Worm (Caenorhabditis elegans) whole organism, L3 larva: Measurements from ENCODE around the gene dsl-6.
A peak's percentile ranks its signal among the peaks of the same experiment; 100 is the strongest.

Experiments
- R02D3.7 ChIP-seq: fragments of 150-350 bp; optimal IDR thresholded peaks from 2 replicates; lab custom pipeline; 2014; ENCODE audit warnings: missing biosample characterization, missing genetic modification characterization
- ZK546.5 ChIP-seq: sonication (generic microtip); optimal IDR thresholded peaks from 2 replicates; lab custom pipeline; 2017; ENCODE audit warnings: missing biosample characterization, missing genetic modification characterization
- ama-1 ChIP-seq: fragments of 150-350 bp; optimal IDR thresholded peaks from 2 replicates; lab custom pipeline; 2018
- ceh-16 ChIP-seq: sonication (generic microtip); optimal IDR thresholded peaks from 2 replicates; lab custom pipeline; 2017; ENCODE audit warnings: missing biosample characterization, missing genetic modification characterization
- ceh-28 ChIP-seq: fragments of 150-350 bp; optimal IDR thresholded peaks from 2 replicates; lab custom pipeline; 2014; ENCODE audit warnings: missing biosample characterization, missing genetic modification reagents, missing genetic modification characterization
- ceh-82 ChIP-seq: fragments of 150-350 bp; optimal IDR thresholded peaks from 2 replicates; lab custom pipeline; 2014; ENCODE audit warnings: missing biosample characterization, missing genetic modification characterization
- daf-12 ChIP-seq: fragments of 150-350 bp; optimal IDR thresholded peaks from 2 replicates; lab custom pipeline; 2014; ENCODE audit warnings: missing biosample characterization, missing genetic modification reagents, missing genetic modification characterization
- egl-27 ChIP-seq: sonication (generic microtip); optimal IDR thresholded peaks from 4 replicates; lab custom pipeline; 2017; ENCODE audit warnings: missing biosample characterization, missing genetic modification reagents, missing genetic modification characterization
- egl-5 ChIP-seq: fragments of 150-350 bp; optimal IDR thresholded peaks from 2 replicates; lab custom pipeline; 2017; ENCODE audit warnings: missing biosample characterization, missing genetic modification reagents, missing genetic modification characterization, inconsistent platforms
- fkh-10 ChIP-seq: sonication (generic microtip); optimal IDR thresholded peaks from 2 replicates; lab custom pipeline; 2017; ENCODE audit warnings: missing biosample characterization, missing genetic modification reagents, missing genetic modification characterization
- fkh-2 ChIP-seq: fragments of 150-350 bp; optimal IDR thresholded peaks from 2 replicates; lab custom pipeline; 2014; ENCODE audit warnings: missing biosample characterization, missing genetic modification reagents, missing genetic modification characterization
- hmg-11 ChIP-seq: sonication (generic microtip); optimal IDR thresholded peaks from 2 replicates; lab custom pipeline; 2016; ENCODE audit warnings: missing genetic modification characterization, missing compliant biosample characterization
- lin-15B ChIP-seq: fragments of 150-350 bp; optimal IDR thresholded peaks from 2 replicates; lab custom pipeline; 2014; ENCODE audit warnings: missing biosample characterization, missing genetic modification characterization
- lin-39 ChIP-seq: fragments of 150-350 bp; optimal IDR thresholded peaks from 2 replicates; lab custom pipeline; 2018; ENCODE audit warnings: missing biosample characterization, missing genetic modification reagents, missing genetic modification characterization
- lsy-12 ChIP-seq: sonication (generic microtip); optimal IDR thresholded peaks from 2 replicates; lab custom pipeline; 2016; ENCODE audit warnings: mild to moderate bottlenecking, missing genetic modification characterization, missing compliant biosample characterization
- mdl-1 ChIP-seq: fragments of 150-350 bp; optimal IDR thresholded peaks from 2 replicates; lab custom pipeline; 2014; ENCODE audit warnings: missing biosample characterization, missing genetic modification characterization
- mml-1 ChIP-seq: fragments of 150-350 bp; sonication (generic microtip); optimal IDR thresholded peaks from 3 replicates; lab custom pipeline; 2014; ENCODE audit warnings: missing biosample characterization, missing genetic modification characterization
- nfya-1 ChIP-seq: sonication (generic microtip); optimal IDR thresholded peaks from 2 replicates; lab custom pipeline; 2017; ENCODE audit warnings: missing genetic modification characterization, mild to moderate bottlenecking, missing compliant biosample characterization, antibody characterized with exemption, moderate library complexity; ENCODE audit not compliant: insufficient read depth
- nhr-11 ChIP-seq: fragments of 150-350 bp; optimal IDR thresholded peaks from 2 replicates; lab custom pipeline; 2014; ENCODE audit warnings: missing biosample characterization, missing genetic modification characterization
- nhr-12 ChIP-seq: fragments of 150-350 bp; optimal IDR thresholded peaks from 2 replicates; lab custom pipeline; 2014; ENCODE audit warnings: missing biosample characterization, missing genetic modification characterization
- nhr-23 ChIP-seq: fragments of 150-350 bp; optimal IDR thresholded peaks from 2 replicates; lab custom pipeline; 2014; ENCODE audit warnings: missing biosample characterization, missing genetic modification reagents, missing genetic modification characterization
- nhr-25 ChIP-seq: sonication (generic microtip); optimal IDR thresholded peaks from 2 replicates; lab custom pipeline; 2017; ENCODE audit warnings: missing biosample characterization, missing genetic modification characterization
- nhr-67 ChIP-seq: fragments of 150-350 bp; optimal IDR thresholded peaks from 2 replicates; lab custom pipeline; 2014; ENCODE audit warnings: missing biosample characterization, missing genetic modification characterization
- nhr-76 ChIP-seq: fragments of 150-350 bp; sonication (generic microtip); optimal IDR thresholded peaks from 5 replicates; lab custom pipeline; 2014; ENCODE audit warnings: missing biosample characterization, missing genetic modification characterization
- pha-4 ChIP-seq: fragments of 150-350 bp; optimal IDR thresholded peaks from 2 replicates; lab custom pipeline; 2014; ENCODE audit warnings: missing biosample characterization, missing genetic modification reagents, missing genetic modification characterization
- pqm-1 ChIP-seq: fragments of 150-350 bp; optimal IDR thresholded peaks from 2 replicates; lab custom pipeline; 2017; ENCODE audit warnings: missing biosample characterization, missing genetic modification characterization, inconsistent platforms
- sea-2 ChIP-seq: fragments of 150-350 bp; sonication (generic microtip); optimal IDR thresholded peaks from 4 replicates; lab custom pipeline; 2014; ENCODE audit warnings: missing biosample characterization, missing genetic modification reagents, missing genetic modification characterization
- snpc-4 ChIP-seq: fragments of 150-350 bp; optimal IDR thresholded peaks from 2 replicates; lab custom pipeline; 2014; ENCODE audit warnings: missing biosample characterization, missing genetic modification characterization
- tbx-2 ChIP-seq: sonication (generic microtip); optimal IDR thresholded peaks from 2 replicates; lab custom pipeline; 2016; ENCODE audit warnings: mild to moderate bottlenecking, missing genetic modification characterization, missing compliant biosample characterization
- unc-39 ChIP-seq: sonication (generic microtip); optimal IDR thresholded peaks from 4 replicates; lab custom pipeline; 2017; ENCODE audit warnings: missing biosample characterization, missing genetic modification characterization
- zag-1 ChIP-seq: fragments of 150-350 bp; optimal IDR thresholded peaks from 2 replicates; lab custom pipeline; 2014; ENCODE audit warnings: missing biosample characterization, missing genetic modification characterization
- ztf-11 ChIP-seq: fragments of 150-350 bp; optimal IDR thresholded peaks from 2 replicates; lab custom pipeline; 2014; ENCODE audit warnings: missing biosample characterization, missing genetic modification characterization
- ztf-4 ChIP-seq: fragments of 150-350 bp; optimal IDR thresholded peaks from 2 replicates; lab custom pipeline; 2014; ENCODE audit warnings: missing biosample characterization, missing genetic modification characterization

dsl-6 gene

ce11 chrIV:11406744-11407690 is 8.9 kb upstream of the dsl-6 start, which contains the start of the genes his-63 and his-64:
Gene his-63, minus strand, starts transcription at chrIV:11406861.
Gene his-64, plus strand, starts transcription at chrIV:11407116.
- peak; percentile 23 for TF ChIP-seq nhr-25
- TF ChIP-seq, all 47 proteins: peak for 1; not testable (repeated sequence) for 46

DNA sequence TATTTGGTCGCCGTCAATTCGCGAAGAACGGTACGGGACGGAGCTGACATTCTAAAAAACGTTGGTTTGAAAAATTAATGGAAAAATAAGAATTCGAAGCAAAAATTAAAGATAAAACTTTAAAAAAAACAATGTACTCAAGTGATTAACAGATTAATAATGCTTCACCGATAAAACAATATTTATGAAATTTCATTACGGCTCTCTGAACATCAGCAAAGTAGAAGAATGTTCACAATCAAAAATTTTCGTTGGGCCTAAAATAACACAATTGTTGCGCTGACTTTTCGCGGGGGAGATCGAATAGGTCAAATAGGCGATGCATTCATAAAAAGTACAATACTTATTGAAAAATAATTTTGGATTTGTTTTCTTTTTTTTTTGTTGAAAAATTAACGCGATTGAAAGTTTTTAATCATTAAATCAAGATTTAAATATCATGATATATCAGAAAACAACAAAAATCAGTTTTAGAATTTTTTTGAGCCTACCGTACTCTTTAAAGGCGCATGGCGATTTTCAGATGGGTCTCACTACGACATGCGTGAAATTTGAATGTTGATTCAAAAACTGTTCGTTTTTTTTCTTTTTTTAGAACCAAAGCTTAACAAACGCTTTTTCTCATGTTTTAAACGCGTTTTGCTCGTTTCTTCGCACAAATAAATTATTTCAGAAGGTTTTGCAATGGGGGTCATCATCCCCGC is 5.3 kb upstream of the dsl-6 start, which contains the start of the genes memi-3 and cyp-31A2:
TSS of gene memi-3 (minus strand) at position 51 of the 704 bp plus-strand sequence.
TSS of gene cyp-31A2 (plus strand) at position 674 of the 704 bp plus-strand sequence.
- TF ChIP-seq egl-5 (tag; lab: Kevin White, UChicago) (no peak), ceh-82 (tag; lab: Kevin White, UChicago) (no peak), ZK546.5 (tag; lab: Kevin White, UChicago) (no peak), unc-39 (tag; lab: Kevin White, UChicago) (no peak), lin-15B (no peak), fkh-10 (GFP tag; lab: Kevin White, UChicago) (no peak), lin-39 (no peak)
- TF ChIP-seq, all 47 proteins: peak for 0

DNA sequence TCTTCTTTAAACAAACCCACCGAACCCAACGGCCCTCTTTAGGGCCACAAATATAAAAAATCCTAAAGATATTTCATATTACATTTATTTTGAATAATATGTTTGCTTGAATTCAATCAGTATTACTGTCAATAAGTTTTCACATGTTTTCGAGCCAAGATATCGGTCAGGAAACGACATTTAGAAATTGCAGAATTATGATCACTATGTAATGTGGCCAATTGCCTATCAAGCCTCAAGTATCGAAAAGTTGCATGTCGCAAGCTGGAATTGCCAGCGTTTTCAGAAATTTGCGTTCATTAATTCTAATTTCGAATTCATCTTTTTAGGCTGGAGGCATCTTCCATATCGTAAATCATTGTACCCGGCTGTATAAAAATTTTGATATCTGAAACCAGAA is 3.4 kb upstream of the dsl-6 start:
- TF ChIP-seq ZK546.5 (tag; lab: Kevin White, UChicago) (no peak), ztf-11 (tag; lab: Kevin White, UChicago) (no peak), fkh-10 (GFP tag; lab: Kevin White, UChicago) (no peak), daf-12 (no peak)

DNA sequence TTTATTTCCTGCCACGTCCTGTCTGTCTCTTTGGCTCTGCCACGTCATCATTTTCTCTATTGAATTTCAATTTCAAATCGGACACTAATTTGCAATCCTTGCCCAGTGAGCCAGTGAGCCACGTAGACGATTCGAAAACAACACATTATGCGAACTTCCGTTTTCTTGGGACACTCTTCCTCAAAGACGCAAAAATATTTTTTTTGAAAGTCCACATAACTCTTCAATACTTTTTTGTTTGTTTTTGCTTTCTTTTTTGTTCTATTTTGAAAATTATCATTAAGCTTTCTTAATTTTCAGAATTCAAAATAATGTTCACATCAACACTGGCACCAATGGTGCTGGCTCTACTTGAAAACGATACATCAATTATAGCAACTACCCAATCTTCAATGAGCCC is 3.9 kb downstream of the dsl-6 start, which contains the start of gene tag-89:
TSS of gene tag-89 (plus strand) at position 301 of the 400 bp plus-strand sequence.
- TF ChIP-seq nhr-67 (tag; lab: Kevin White, UChicago): no peak
- no peak for TF ChIP-seq zag-1 (tag; lab: Kevin White, UChicago)
- no peak for TF ChIP-seq ceh-16 (tag; lab: Kevin White, UChicago)
- no peak for TF ChIP-seq lsy-12

DNA sequence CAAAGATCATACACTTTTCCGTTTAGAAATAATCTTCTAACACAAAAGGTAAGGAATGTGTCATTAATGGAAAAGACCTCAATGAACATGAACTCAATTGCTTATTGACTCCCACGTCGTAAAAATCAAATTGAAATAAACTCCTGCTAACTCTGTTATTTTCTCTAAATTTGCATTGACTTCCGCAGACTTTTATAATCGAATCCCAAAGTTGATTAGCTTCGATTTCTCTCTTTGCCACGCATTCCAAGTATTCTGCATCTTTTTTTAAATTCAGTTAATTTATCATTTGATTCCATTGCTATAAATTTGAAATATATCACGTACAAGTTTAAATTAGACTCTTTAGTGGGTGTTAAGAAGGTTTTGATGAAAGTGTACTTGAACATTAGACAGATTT is 9.4 kb downstream of the dsl-6 start:
- peak; percentile 9 for TF ChIP-seq nhr-11 (tag; lab: Kevin White, UChicago)
- no peak for TF ChIP-seq nfya-1 (tag; lab: Kevin White, UChicago)

DNA sequence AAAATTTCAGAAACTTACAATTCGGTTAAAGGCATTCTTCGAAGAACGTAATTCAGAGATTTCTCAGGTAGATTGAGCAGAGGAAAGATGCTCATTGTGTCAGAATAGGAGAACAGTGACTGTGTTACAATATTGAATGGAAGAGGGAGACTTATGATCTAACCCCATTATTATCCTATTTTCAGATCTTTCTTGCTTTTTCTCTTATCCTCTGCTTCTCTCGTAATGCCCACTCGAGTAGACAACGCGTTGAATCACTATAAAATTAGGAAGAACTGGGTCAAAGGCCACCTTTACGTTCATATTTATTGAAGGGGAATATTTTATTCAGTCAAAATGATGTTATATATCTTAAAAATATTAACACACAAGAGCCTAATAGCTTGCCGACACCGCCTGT is 18.9 kb downstream of the dsl-6 start, which contains the start of gene fbxb-76:
TSS of gene fbxb-76 (minus strand) at position 101 of the 400 bp plus-strand sequence.
- TF ChIP-seq R02D3.7 (tag; lab: Kevin White, UChicago) (no peak), zag-1 (tag; lab: Kevin White, UChicago) (no peak), ZK546.5 (tag; lab: Kevin White, UChicago) (no peak), nhr-25 (no peak), egl-27 (tag; lab: Kevin White, UChicago) (no peak), ceh-16 (tag; lab: Kevin White, UChicago) (no peak), snpc-4 (tag; lab: Kevin White, UChicago) (no peak), tbx-2 (tag; lab: Kevin White, UChicago) (no peak), hmg-11 (no peak), ama-1 (lab: Kevin White, UChicago) (no peak), mml-1 (tag; lab: Kevin White, UChicago) (no peak), daf-12 (no peak), lsy-12 (no peak)
- TF ChIP-seq, all 47 proteins: peak for 0

DNA sequence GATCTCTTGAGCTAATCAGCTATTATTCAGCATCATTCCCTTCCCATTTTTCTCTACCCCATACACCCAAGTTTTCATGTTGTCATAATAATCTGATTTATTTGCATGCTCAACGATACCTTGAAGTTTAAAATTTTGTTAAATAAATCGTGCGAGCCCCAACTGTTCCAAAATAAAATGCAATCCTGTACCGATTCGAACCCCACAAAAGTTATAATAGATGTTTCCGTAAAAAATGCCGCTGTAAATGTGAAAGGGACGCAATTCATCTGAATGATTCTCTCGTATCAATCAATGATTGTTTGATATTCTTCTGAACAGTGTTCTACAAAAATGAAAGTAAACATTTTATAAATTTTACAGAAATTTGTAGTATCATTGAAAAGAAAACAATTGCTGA is 20.7 kb downstream of the dsl-6 start:
- no peak for TF ChIP-seq ceh-82 (tag; lab: Kevin White, UChicago)
- TF ChIP-seq lin-15B: no peak
- TF ChIP-seq nhr-23 (tag; lab: Kevin White, UChicago): no peak
- no peak for TF ChIP-seq sea-2 (GFP tag; lab: Kevin White, UChicago)
- TF ChIP-seq ztf-11 (tag; lab: Kevin White, UChicago): no peak
- no peak for TF ChIP-seq fkh-2 (tag; lab: Kevin White, UChicago)
- TF ChIP-seq mdl-1 (tag; lab: Kevin White, UChicago): no peak
- no peak for TF ChIP-seq daf-12
- TF ChIP-seq egl-5 (tag; lab: Kevin White, UChicago): no peak
- TF ChIP-seq pqm-1 (tag; lab: Kevin White, UChicago): no peak
- no peak for TF ChIP-seq nhr-76 (tag; lab: Kevin White, UChicago)
- TF ChIP-seq nhr-12 (tag; lab: Kevin White, UChicago): no peak
- no peak for TF ChIP-seq unc-39 (tag; lab: Kevin White, UChicago)
- TF ChIP-seq egl-27 (tag; lab: Kevin White, UChicago): no peak
- TF ChIP-seq ceh-28 (tag; lab: Kevin White, UChicago): no peak
- TF ChIP-seq ztf-4: no peak
- no peak for TF ChIP-seq ZK546.5 (tag; lab: Kevin White, UChicago)
- no peak for TF ChIP-seq pha-4
- no peak for TF ChIP-seq R02D3.7 (tag; lab: Kevin White, UChicago)
- TF ChIP-seq, all 47 proteins: peak for 0
